Fruit fly (Drosophila melanogaster) S2 (cell line): ENCODE data around the gene CG6843.

ENCODE experiments used
- CG8478 ChIP-seq: fragments of >200 bp; optimal IDR thresholded peaks from 2 replicates; lab custom pipeline; 2018
- CTCF ChIP-seq, 2 experiments: fragments of >200 bp; optimal IDR thresholded peaks; 2 replicates each; lab custom pipeline; 2018

Gene CG6843

DNA sequence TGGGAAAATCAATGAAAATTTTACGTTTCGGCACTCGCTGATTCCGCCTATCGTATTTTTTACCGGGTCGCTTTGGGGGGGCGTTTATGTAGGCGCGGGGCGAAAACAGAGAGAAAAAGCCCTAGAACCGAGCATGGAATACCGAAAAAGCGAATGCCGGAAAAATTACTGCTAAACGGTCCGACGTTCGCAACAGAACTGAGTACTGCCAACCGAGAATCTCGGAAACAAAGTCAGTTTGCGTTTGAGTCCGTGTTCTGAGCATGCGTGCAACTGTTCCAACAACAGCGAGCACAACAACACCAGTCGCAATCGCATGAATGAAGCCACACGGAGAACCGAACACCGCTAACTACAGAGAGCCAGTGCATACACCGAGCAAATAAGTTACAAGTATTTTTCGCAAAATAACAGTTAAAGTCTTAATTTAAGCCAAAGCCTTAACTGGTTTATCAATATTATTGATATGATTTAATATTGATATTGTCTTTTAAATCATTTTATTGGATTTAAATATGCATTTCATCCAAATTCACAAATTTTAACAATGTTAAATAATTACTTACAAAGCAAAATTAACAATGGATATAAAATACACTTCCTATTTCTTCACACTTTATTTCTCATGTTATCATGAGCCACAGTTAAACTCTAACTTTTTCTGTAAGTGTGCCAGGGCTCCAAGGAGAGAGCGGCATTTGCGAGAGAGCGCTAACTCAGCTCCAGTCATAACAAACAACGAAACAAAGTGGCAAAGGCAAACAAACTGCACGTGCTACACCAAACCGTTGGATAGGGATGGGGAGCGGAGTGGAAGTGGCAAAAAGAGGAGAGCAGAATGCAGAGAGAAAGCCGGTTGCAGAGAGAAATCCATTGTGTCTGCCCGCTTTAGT is 10.9 kb upstream of the CG6843 start, which contains the start of gene CG3961:
TSS of gene CG3961 (minus strand) at position 201 of the 893 bp plus-strand sequence.
- no peak for TF ChIP-seq CG8478

DNA sequence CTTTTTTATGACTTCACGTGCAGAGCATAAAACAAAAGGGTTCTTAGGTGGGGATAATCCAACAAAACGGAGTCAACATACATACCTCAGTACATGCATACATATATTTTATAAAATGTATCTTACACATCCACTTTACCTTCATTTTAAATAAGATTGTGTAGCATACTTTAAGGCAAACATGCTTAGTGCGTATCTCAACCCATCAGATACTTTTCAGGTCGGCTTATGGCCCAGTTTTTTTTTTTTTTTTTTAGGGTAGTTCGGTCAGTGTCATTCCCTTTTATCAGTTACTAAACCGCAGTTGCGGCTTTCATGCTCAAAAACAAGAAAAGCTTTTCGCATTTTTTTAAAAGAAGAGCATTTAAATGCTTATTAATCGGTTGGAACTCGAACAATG is 9.4 kb upstream of the CG6843 start, which contains the start of gene NijB:
TSS of gene NijB (plus strand) at position 398 of the 400 bp plus-strand sequence.
- peak; percentile 27 to 59 for TF ChIP-seq CTCF (optimal IDR thresholded peaks at IDR 0.05; lab: Kevin White, UChicago)
- TF ChIP-seq CG8478, result no peak

dm6 chr3L:18895079-18895478 is 6.3 kb upstream of the CG6843 start:
- TF ChIP-seq CG8478 (no peak), CTCF (optimal IDR thresholded peaks at IDR 0.05; lab: Kevin White, UChicago) (no peak)

dm6 chr3L:18896297-18896863 is 5.0 kb upstream of the CG6843 start:
- TF ChIP-seq CG8478, result no peak
- no peak for TF ChIP-seq CTCF (optimal IDR thresholded peaks at IDR 0.05; lab: Kevin White, UChicago)

DNA sequence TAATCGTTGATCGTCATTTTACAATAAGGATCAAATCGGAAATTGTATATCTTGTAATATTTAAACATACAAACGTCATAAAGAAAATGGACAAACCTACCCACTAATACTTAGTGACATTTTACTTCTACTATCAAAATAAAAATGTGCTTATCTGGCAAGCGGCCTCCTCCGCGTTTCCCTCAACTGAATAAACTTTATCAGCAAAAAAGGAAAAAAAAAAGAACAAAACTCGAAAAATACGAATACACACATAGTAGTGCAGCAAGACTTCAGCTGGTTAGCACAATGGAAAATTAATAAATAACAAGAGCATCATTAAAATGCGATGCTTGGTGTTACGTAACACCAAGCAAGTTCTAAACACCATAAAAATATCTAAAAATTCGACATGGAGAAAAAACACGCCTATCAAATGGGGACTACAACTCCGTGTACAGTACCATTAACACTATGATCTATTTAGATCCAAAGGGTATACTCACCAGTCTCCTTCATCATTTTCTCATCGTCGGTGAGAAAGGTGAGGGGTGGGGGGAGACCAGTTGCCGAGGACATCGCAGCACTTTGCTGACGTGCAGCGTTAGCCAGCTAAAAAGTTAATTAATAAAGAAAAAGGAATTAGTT is 3.8 kb upstream of the CG6843 start:
- TF ChIP-seq CTCF (optimal IDR thresholded peaks at IDR 0.05; lab: Kevin White, UChicago), result no peak
- TF ChIP-seq CG8478, result no peak

DNA sequence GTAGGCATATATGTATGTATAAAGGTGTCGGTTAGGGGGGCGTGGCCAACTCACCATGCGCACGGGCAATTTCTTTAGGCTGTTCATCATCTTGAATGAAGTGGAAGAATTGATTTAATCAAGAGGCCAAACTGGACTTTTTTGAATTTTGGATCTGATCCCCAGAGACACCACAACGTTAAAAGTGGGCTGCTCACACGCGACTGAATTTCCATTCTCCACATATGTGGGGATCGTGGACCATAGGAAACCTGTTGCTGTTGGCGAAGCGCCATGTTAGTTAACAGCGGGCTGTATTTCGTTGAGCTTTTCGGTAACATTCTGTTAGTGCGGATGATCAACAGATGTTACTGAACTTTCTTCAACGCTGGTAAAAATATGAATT is 3.3 kb upstream of the CG6843 start, which contains the start of gene CG3902:
TSS of gene CG3902 (minus strand) at position 208 of the 385 bp plus-strand sequence.
- TF ChIP-seq CG8478 (no peak), CTCF (optimal IDR thresholded peaks at IDR 0.05; lab: Kevin White, UChicago) (no peak)

- TF ChIP-seq CG8478, result no peak
- TF ChIP-seq CTCF (optimal IDR thresholded peaks at IDR 0.05; lab: Kevin White, UChicago), result peak in 1 of 2 experiments; percentile 28
Measured at dm6 chr3L:18898770-18899278, 2.6 kb upstream of the CG6843 start, which contains the start of gene RpL26. Gene RpL26 (plus strand): TSS chr3L:18898875.

- no peak for TF ChIP-seq CTCF (optimal IDR thresholded peaks at IDR 0.05; lab: Kevin White, UChicago)
- no peak for TF ChIP-seq CG8478
Measured at dm6 chr3L:18904772-18905601, 3.6 kb downstream of the CG6843 start, which contains the start of the genes CSN1b and Prp6. Gene CSN1b (minus strand): TSS chr3L:18904930. Gene Prp6 (plus strand): TSS chr3L:18905372.

DNA sequence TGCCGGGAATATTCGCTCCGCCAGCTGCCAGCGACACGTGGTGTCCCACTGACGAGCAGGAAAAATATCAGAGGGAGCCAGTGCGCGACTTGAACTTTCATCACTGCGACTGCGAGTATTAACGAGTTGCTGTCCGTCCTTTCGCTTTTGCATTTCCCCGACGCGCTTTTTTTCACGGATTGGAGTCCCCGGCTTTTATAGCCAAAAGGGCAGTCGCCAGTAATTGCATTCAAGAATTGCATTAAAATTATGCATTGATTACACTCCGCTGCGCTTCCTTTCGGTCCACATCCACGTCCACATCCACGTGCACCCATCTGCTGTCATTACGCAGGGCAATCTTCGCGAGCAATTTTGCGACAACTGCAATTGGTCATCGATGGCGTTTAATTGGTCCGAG is 9.7 kb downstream of the CG6843 start, which contains the start of gene Ir75d:
TSS of gene Ir75d (minus strand) at position 101 of the 400 bp plus-strand sequence.
- TF ChIP-seq CTCF (optimal IDR thresholded peaks at IDR 0.05; lab: Kevin White, UChicago) (no peak), CG8478 (no peak)

DNA sequence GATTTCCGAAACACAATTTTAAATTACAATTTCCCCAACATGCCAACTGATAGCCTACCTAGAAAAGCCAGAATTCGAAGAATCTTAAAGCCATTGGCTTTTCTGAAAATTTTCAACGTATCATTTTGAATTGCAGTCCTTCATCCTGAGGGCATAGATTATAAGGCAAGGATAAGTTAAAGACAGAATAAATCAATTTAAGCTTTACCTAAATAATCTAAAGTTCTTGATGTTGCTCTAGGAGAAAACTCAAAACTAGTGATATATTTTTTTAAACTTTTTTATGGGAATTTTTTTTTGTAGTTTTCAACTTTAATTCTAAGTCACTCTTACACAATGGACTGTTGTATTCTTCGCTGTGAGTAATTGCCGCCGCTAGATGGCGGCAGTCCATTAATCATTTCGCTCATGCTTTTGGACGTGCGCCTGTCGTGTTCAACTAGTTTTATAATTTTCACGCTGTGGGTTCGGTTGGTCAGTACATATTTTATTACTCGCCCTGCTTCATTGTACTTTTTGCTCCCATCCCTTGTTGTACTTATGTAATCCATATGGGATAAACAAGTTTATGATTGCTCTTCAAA is 12.8 kb downstream of the CG6843 start, which contains the start of gene COX6AL2:
TSS of gene COX6AL2 (minus strand) at position 51 of the 584 bp plus-strand sequence.
- TF ChIP-seq CG8478 (no peak), CTCF (optimal IDR thresholded peaks at IDR 0.05; lab: Kevin White, UChicago) (peak; percentile 38 to 70)

DNA sequence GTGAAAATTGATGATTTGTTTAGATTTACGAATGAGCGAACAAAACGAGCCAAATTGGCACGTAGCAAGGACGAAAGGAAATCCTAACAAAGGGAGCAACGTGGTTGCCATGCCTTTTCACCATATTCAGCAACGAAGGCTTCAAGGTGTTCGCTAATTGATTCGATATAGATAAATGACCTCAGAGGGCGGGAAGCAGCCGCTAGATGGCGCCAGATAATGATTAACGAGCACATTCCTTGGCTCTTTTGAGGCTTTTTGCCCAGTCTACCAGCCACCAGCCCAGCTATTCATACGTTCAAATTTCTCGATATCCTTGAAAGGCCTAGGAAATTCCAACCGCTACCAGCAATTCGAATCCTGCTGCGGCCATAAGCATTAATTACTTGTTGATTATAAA is 15.1 kb downstream of the CG6843 start:
- TF ChIP-seq CG8478 (no peak), CTCF (optimal IDR thresholded peaks at IDR 0.05; lab: Kevin White, UChicago) (peak; percentile 71 to 77)

DNA sequence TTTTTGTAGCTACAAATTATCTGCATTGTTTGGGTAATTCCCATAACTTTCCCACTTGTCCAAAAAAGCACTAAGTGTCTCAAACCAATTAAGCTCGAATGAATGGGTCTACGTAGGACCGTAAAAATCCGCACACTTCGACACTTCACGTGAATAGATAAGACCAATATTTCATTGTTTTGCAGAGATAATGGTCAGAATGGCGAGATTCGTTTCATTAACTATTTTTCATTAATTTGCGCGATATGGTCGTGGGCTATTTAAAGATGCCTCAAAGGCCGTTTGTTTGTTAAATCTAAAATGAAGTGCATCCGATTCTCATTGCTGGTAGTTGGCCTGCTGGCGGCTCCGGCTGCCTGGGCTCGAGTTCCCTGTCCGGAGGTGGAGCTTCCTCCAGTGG is 15.9 kb downstream of the CG6843 start, which contains the start of gene CG6839:
TSS of gene CG6839 (plus strand) at position 301 of the 400 bp plus-strand sequence.
- no peak for TF ChIP-seq CG8478

dm6 chr3L:18920219-18920618 is 18.8 kb downstream of the CG6843 start, which contains the start of gene CG18223:
Gene CG18223 (minus strand): TSS chr3L:18920319.
- TF ChIP-seq CG8478 (no peak), CTCF (optimal IDR thresholded peaks at IDR 0.05; lab: Kevin White, UChicago) (no peak)

- TF ChIP-seq CTCF (optimal IDR thresholded peaks at IDR 0.05; lab: Kevin White, UChicago) (no peak), CG8478 (no peak)
Measured at dm6 chr3L:18922086-18922485, 20.7 kb downstream of the CG6843 start, which contains the start of gene CG3819. Gene CG3819 (minus strand): TSS chr3L:18922108.
